Worm (Caenorhabditis elegans) whole organism, L4 larva: ENCODE measurements around the gene C50B6.7.

Experiments
- F37D6.2 ChIP-seq: sonication (generic microtip); optimal IDR thresholded peaks from 2 replicates; lab custom pipeline; 2016; ENCODE audit warnings: mild to moderate bottlenecking, missing genetic modification characterization, missing compliant biosample characterization
- F44E2.7 ChIP-seq: fragments of 200-800 bp; sonication (Bioruptor generic); IDR thresholded peaks from 2 replicates; pipeline ENCODE4 v2.1.2; 2022; ENCODE audit warnings: missing genetic modification characterization, missing compliant biosample characterization
- T20F7.1 ChIP-seq: fragments of 200-800 bp; sonication (Bioruptor generic); optimal IDR thresholded peaks from 2 replicates; lab custom pipeline; 2018; ENCODE audit warnings: mild to moderate bottlenecking, missing genetic modification characterization, missing compliant biosample characterization
- ZK337.2 ChIP-seq: fragments of 200-800 bp; sonication (Bioruptor generic); IDR thresholded peaks from 2 replicates; pipeline ENCODE4 v1.3.6; 2022; ENCODE audit warnings: missing genetic modification reagents, missing genetic modification characterization, missing compliant biosample characterization
- aha-1 ChIP-seq: fragments of 150-350 bp; peaks from one replicate; lab custom pipeline; 2014; ENCODE audit warnings: missing biosample characterization, missing genetic modification characterization
- cey-2 ChIP-seq: sonication (generic microtip); optimal IDR thresholded peaks from 3 replicates; lab custom pipeline; 2017; ENCODE audit warnings: missing genetic modification characterization, mild to moderate bottlenecking, missing compliant biosample characterization, antibody characterized with exemption, borderline replicate concordance; ENCODE audit not compliant: insufficient read depth
- daf-16 ChIP-seq, 3 experiments: sonication (generic microtip); optimal IDR thresholded peaks; 2 replicates each; lab custom pipeline; 2016 to 2017; ENCODE audit warnings: missing genetic modification characterization in 3 of 3, missing genetic modification reagents in 3 of 3, mild to moderate bottlenecking in 2 of 3, missing compliant biosample characterization in 2 of 3, missing biosample characterization in 1 of 3, moderate library complexity in 1 of 3
- daf-8 ChIP-seq: fragments of 200-800 bp; sonication (Bioruptor generic); IDR thresholded peaks from 2 replicates; pipeline ENCODE4 v1.3.6; 2022; ENCODE audit warnings: missing genetic modification characterization, missing compliant biosample characterization
- dmd-6 ChIP-seq: fragments of 200-800 bp; sonication (Bioruptor generic); IDR thresholded peaks from 2 replicates; pipeline ENCODE4 v1.3.6; 2022; ENCODE audit warnings: missing genetic modification reagents, missing genetic modification characterization, missing compliant biosample characterization
- dmd-8 ChIP-seq: fragments of 200-800 bp; sonication (Bioruptor generic); IDR thresholded peaks from 2 replicates; pipeline ENCODE4 v1.3.6; 2022; ENCODE audit warnings: missing genetic modification characterization, missing compliant biosample characterization
- dmd-9 ChIP-seq: fragments of 200-800 bp; sonication (Bioruptor generic); IDR thresholded peaks from 2 replicates; pipeline ENCODE4 v1.3.6; 2022; ENCODE audit warnings: missing genetic modification reagents, missing genetic modification characterization, missing compliant biosample characterization
- dpl-1 ChIP-seq: fragments of 150-350 bp; optimal IDR thresholded peaks from 2 replicates; lab custom pipeline; 2014; ENCODE audit warnings: missing biosample characterization, missing genetic modification reagents, missing genetic modification characterization
- egl-27 ChIP-seq: sonication (generic microtip); optimal IDR thresholded peaks from 3 replicates; lab custom pipeline; 2017; ENCODE audit warnings: missing biosample characterization, missing genetic modification reagents, missing genetic modification characterization
- egl-43 ChIP-seq: fragments of 200-800 bp; sonication (Bioruptor generic); IDR thresholded peaks from 2 replicates; pipeline ENCODE4 v1.3.6; 2022; ENCODE audit warnings: missing genetic modification reagents, missing genetic modification characterization, missing compliant biosample characterization
- fkh-10 ChIP-seq: fragments of 150-350 bp; optimal IDR thresholded peaks from 2 replicates; lab custom pipeline; 2014; ENCODE audit warnings: missing biosample characterization, missing genetic modification reagents, missing genetic modification characterization
- fos-1 ChIP-seq: fragments of 150-350 bp; optimal IDR thresholded peaks from 2 replicates; lab custom pipeline; 2014; ENCODE audit warnings: missing biosample characterization, missing genetic modification characterization
- gei-8 ChIP-seq: fragments of 200-800 bp; sonication (Bioruptor generic); optimal IDR thresholded peaks from 2 replicates; lab custom pipeline; 2018; ENCODE audit warnings: mild to moderate bottlenecking, missing genetic modification characterization, missing compliant biosample characterization
- hif-1 ChIP-seq, 2 experiments: sonication (generic microtip); optimal IDR thresholded peaks; 2 replicates each; lab custom pipeline; 2016 to 2017; ENCODE audit warnings: missing compliant biosample characterization in 2 of 2, missing genetic modification characterization in 2 of 2, missing genetic modification reagents in 2 of 2, missing genotype in 2 of 2, mild to moderate bottlenecking in 1 of 2
- hlh-30 ChIP-seq: sonication (generic microtip); optimal IDR thresholded peaks from 2 replicates; lab custom pipeline; 2017; ENCODE audit warnings: antibody characterized with exemption, mild to moderate bottlenecking, missing genetic modification characterization, missing compliant biosample characterization; ENCODE audit not compliant: insufficient read depth
- hmg-1.1 ChIP-seq: fragments of 200-800 bp; sonication (Bioruptor generic); IDR thresholded peaks from 2 replicates; pipeline ENCODE4 v1.3.6; 2022; ENCODE audit warnings: missing genetic modification reagents, missing genetic modification characterization, missing compliant biosample characterization
- lin-15B ChIP-seq: fragments of 150-350 bp; sonication (generic microtip); optimal IDR thresholded peaks from 3 replicates; lab custom pipeline; 2014; ENCODE audit warnings: missing biosample characterization, missing genetic modification characterization
- lsy-2 ChIP-seq, 2 experiments: fragments of 150-350 bp in 1 of 2; sonication (generic microtip) in 1 of 2; optimal IDR thresholded peaks; 2 replicates each; lab custom pipeline; 2014 to 2017; ENCODE audit warnings: missing biosample characterization in 2 of 2, missing genetic modification characterization in 2 of 2
- madf-5 ChIP-seq, 2 experiments: fragments of 200-800 bp; sonication (Bioruptor generic); IDR thresholded peaks; 2 replicates each; pipeline ENCODE4 v1.3.6; 2022; ENCODE audit warnings: missing compliant biosample characterization in 2 of 2, missing genetic modification characterization in 2 of 2
- mes-2 ChIP-seq: sonication (generic microtip); optimal IDR thresholded peaks from 2 replicates; lab custom pipeline; 2016; ENCODE audit warnings: missing genotype, mild to moderate bottlenecking, missing genetic modification characterization, missing compliant biosample characterization; ENCODE audit not compliant: poor library complexity, severe bottlenecking
- nhr-102 ChIP-seq: sonication (generic microtip); optimal IDR thresholded peaks from 2 replicates; lab custom pipeline; 2016; ENCODE audit warnings: mild to moderate bottlenecking, missing genetic modification characterization, moderate library complexity, missing compliant biosample characterization
- nhr-237 ChIP-seq: sonication (generic microtip); optimal IDR thresholded peaks from 2 replicates; lab custom pipeline; 2017; ENCODE audit warnings: missing biosample characterization, missing genetic modification characterization
- nhr-25 ChIP-seq: sonication (generic microtip); optimal IDR thresholded peaks from 2 replicates; lab custom pipeline; 2017; ENCODE audit warnings: missing genetic modification characterization, mild to moderate bottlenecking, missing compliant biosample characterization, antibody characterized with exemption, moderate library complexity, borderline replicate concordance; ENCODE audit not compliant: insufficient read depth
- nhr-48 ChIP-seq: sonication (generic microtip); optimal IDR thresholded peaks from 2 replicates; lab custom pipeline; 2016; ENCODE audit warnings: mild to moderate bottlenecking, missing genetic modification characterization, missing compliant biosample characterization
- nhr-6 ChIP-seq: fragments of 150-350 bp; optimal IDR thresholded peaks from 2 replicates; lab custom pipeline; 2014; ENCODE audit warnings: missing biosample characterization, missing genetic modification characterization
- php-3 ChIP-seq: fragments of 200-800 bp; sonication (Bioruptor generic); IDR thresholded peaks from 2 replicates; pipeline ENCODE4 v1.3.6; 2022; ENCODE audit warnings: missing genetic modification reagents, missing genetic modification characterization, missing compliant biosample characterization
- sdz-12 ChIP-seq: fragments of 200-800 bp; sonication (Bioruptor generic); optimal IDR thresholded peaks from 2 replicates; lab custom pipeline; 2018; ENCODE audit warnings: mild to moderate bottlenecking, missing genetic modification characterization, missing compliant biosample characterization
- set-16 ChIP-seq: fragments of 200-800 bp; sonication (Bioruptor generic); IDR thresholded peaks from 2 replicates; pipeline ENCODE4 v1.3.6; 2022; ENCODE audit warnings: missing genetic modification reagents, missing genetic modification characterization, missing compliant biosample characterization
- spr-1 ChIP-seq: sonication (generic microtip); optimal IDR thresholded peaks from 2 replicates; lab custom pipeline; 2016; ENCODE audit warnings: mild to moderate bottlenecking, missing genetic modification characterization, missing compliant biosample characterization
- unc-130 ChIP-seq: sonication (generic microtip); optimal IDR thresholded peaks from 2 replicates; lab custom pipeline; 2016; ENCODE audit warnings: missing genetic modification reagents, missing genetic modification characterization, missing compliant biosample characterization
- unc-62 ChIP-seq, 3 experiments: fragments of 150-350 bp in 1 of 3; sonication (generic microtip); optimal IDR thresholded peaks in 2 of 3; peaks in 1 of 3; 1 replicate in 1 of 3; 2 replicates in 2 of 3; lab custom pipeline; 2014 to 2017; ENCODE audit warnings: missing biosample characterization in 3 of 3, missing genetic modification characterization in 3 of 3, missing genetic modification reagents in 3 of 3, missing genotype in 1 of 3
- vab-7 ChIP-seq: fragments of 200-800 bp; sonication (Bioruptor generic); IDR thresholded peaks from 2 replicates; pipeline ENCODE4 v1.3.6; 2022; ENCODE audit warnings: missing genetic modification reagents, missing genetic modification characterization, missing compliant biosample characterization
- zip-2 ChIP-seq: fragments of 150-350 bp; optimal IDR thresholded peaks from 2 replicates; lab custom pipeline; 2014; ENCODE audit warnings: missing biosample characterization, missing genetic modification characterization
- ztf-11 ChIP-seq: fragments of 150-350 bp; optimal IDR thresholded peaks from 2 replicates; lab custom pipeline; 2014; ENCODE audit warnings: missing biosample characterization, missing genetic modification characterization
- ztf-7 ChIP-seq: fragments of 150-350 bp; optimal IDR thresholded peaks from 2 replicates; lab custom pipeline; 2014; ENCODE audit warnings: missing biosample characterization, missing genetic modification characterization

Gene C50B6.7

ce11 chrV:13327463-13327862, 2.7 kb upstream of the C50B6.7 start, which contains the start of gene str-37:
Gene str-37, plus strand, starts transcription at chrV:13327763.
- TF ChIP-seq dpl-1 (GFP tag; lab: Kevin White, UChicago) (no peak), ztf-7 (tag; lab: Kevin White, UChicago) (no peak), ztf-11 (tag; lab: Kevin White, UChicago) (no peak), egl-43 (no peak), vab-7 (GFP tag; lab: Robert Waterston, UW) (no peak), sdz-12 (GFP tag; lab: Kevin White, UChicago) (no peak), unc-130 (no peak), gei-8 (GFP tag; lab: Kevin White, UChicago) (no peak), cey-2 (no peak), fkh-10 (no peak), F44E2.7 (GFP tag; lab: Robert Waterston, UW) (no peak), dmd-6 (GFP tag; lab: Robert Waterston, UW) (no peak), set-16 (GFP tag; lab: Robert Waterston, UW) (no peak), egl-27 (no peak)

ce11 chrV:13320676-13321075, 4.1 kb downstream of the C50B6.7 start, which contains the start of gene srh-15:
Gene srh-15, plus strand, starts transcription at chrV:13320976.
- TF ChIP-seq unc-62 (GFP tag; optimal IDR thresholded peaks at IDR 0.05 in 1 of 2; lab: Kevin White, UChicago) (peak in 1 of 2 experiments; percentile 73), unc-62 (tag; optimal IDR thresholded peaks at IDR 0.05; lab: Kevin White, UChicago) (no peak), daf-8 (no peak)
- TF ChIP-seq, all 104 proteins: peak for 1

- TF ChIP-seq nhr-237 (tag; lab: Kevin White, UChicago) (no peak), aha-1 (tag; lab: Kevin White, UChicago) (peak; percentile 33)
These were observed 6.8 kb downstream of the C50B6.7 start, which contains the start of the genes col-161 and srh-18 for ce11 chrV:13317911-13318502. Gene col-161, minus strand, starts transcription at chrV:13318011. Gene srh-18, plus strand, starts transcription at chrV:13318452.

DNA sequence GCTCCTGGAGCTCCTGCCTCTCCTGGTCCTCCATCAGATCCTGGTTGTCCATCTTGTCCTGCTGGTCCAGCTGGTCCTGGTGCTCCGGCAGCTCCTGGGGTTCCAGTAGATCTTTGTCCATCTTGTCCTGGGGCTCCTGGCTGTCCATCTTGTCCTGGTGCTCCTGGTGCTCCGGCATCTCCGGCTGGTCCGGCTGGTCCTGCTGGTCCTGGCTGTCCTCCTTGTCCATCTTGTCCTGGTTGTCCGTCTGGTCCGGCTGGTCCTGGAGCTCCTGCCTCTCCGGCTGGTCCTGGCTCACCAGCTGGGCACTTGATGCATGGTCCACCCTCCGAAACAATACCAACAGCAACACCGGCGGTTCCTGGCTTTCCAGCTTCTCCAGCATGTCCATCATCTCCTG, 7.5 kb downstream of the C50B6.7 start:
- TF ChIP-seq madf-5 (GFP tag; IDR thresholded peaks at IDR 0.05; lab: Robert Waterston, UW) (0 out of 4 replicates have a peak, but pooled peaks of 1 of the 2 experiments have one; percentile 7), dmd-8 (0 out of 2 replicates have a peak, but pooled peaks have one; percentile 10), set-16 (GFP tag; lab: Robert Waterston, UW) (peak; percentile 98)

ce11 chrV:13313045-13313623, 11.6 kb downstream of the C50B6.7 start, which contains the start of gene C50B6.3:
Gene C50B6.3, plus strand, starts transcription at chrV:13313573.
- TF ChIP-seq daf-16 (GFP tag; optimal IDR thresholded peaks at IDR 0.05; lab: Kevin White, UChicago), result peak in 1 of 2 experiments; percentile 13
- peak; percentile 28 for TF ChIP-seq daf-16 (tag; optimal IDR thresholded peaks at IDR 0.05; lab: Kevin White, UChicago)
- no peak for TF ChIP-seq daf-8
- TF ChIP-seq nhr-6 (tag; lab: Kevin White, UChicago), result peak; percentile 97
- TF ChIP-seq hmg-1.1 (GFP tag; lab: Robert Waterston, UW), result peak; percentile 36; the same call in 1 of the 2 replicates
- peak in 1 of 2 experiments; percentile 83 for TF ChIP-seq hif-1 (tag; optimal IDR thresholded peaks at IDR 0.05; lab: Kevin White, UChicago)
- TF ChIP-seq ZK337.2 (GFP tag; lab: Robert Waterston, UW), result peak; percentile 82
- TF ChIP-seq zip-2, result peak; percentile 1
- peak; percentile 62 for TF ChIP-seq dmd-6 (GFP tag; lab: Robert Waterston, UW)
- no peak for TF ChIP-seq fkh-10
- peak in 1 of 2 experiments; percentile 93 for TF ChIP-seq lsy-2 (tag; optimal IDR thresholded peaks at IDR 0.05; lab: Kevin White, UChicago)
- TF ChIP-seq egl-43, result no peak
- peak; percentile 99 for TF ChIP-seq mes-2 (tag; lab: Kevin White, UChicago)
- TF ChIP-seq T20F7.1 (GFP tag; lab: Kevin White, UChicago), result peak; percentile 99
- peak; percentile 67; the same call in 1 of the 2 replicates for TF ChIP-seq dmd-9 (GFP tag; lab: Robert Waterston, UW)
- TF ChIP-seq nhr-25 (tag; lab: Kevin White, UChicago), result peak; percentile 5
- no peak for TF ChIP-seq spr-1
- peak; percentile 26 for TF ChIP-seq nhr-48
- no peak for TF ChIP-seq php-3 (GFP tag; lab: Robert Waterston, UW)
- no peak for TF ChIP-seq fos-1 (tag; lab: Kevin White, UChicago)
- TF ChIP-seq lin-15B (tag; lab: Kevin White, UChicago), result peak; percentile 56
- peak; percentile 9 for TF ChIP-seq nhr-102 (tag; lab: Kevin White, UChicago)
- TF ChIP-seq F37D6.2 (tag; lab: Kevin White, UChicago), result peak; percentile 18
- peak; percentile 83 for TF ChIP-seq dpl-1 (GFP tag; lab: Kevin White, UChicago)
- TF ChIP-seq hlh-30 (tag; lab: Kevin White, UChicago), result peak; percentile 65
